Worm (Caenorhabditis elegans): ENCODE data around the gene K12H4.7.

Gene K12H4.7

DNA sequence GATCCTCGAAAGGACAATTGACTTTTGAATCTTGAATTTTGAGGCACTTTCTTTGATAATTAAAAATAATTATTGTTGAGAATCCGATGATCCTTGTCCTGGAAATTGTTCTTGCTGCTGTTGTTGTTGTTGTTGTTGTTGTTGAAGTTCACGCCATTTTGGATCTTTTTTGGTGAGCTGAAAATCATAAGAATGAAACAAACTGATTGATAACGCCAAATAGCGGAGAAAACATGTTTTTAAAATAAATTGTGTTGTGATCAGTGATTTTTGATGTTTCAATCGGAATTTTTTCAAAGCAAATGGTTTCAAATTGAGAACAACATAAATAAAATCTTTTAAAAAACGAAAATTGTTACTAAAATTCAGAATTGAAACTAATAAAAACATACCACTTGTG lies 33.8 kb downstream of the K12H4.7 start:
- TF ChIP-seq fos-1 (tag; optimal IDR thresholded peaks at IDR 0.05) = no peak
- no peak for TF ChIP-seq nhr-28 (tag; optimal IDR thresholded peaks at IDR 0.05)
- TF ChIP-seq fkh-10 (GFP tag; optimal IDR thresholded peaks at IDR 0.05) = no peak
- no peak for TF ChIP-seq fkh-2 (tag; optimal IDR thresholded peaks at IDR 0.05)
- no peak for TF ChIP-seq nhr-237 (tag; optimal IDR thresholded peaks at IDR 0.05)
- no peak for TF ChIP-seq R02D3.7 (tag; optimal IDR thresholded peaks at IDR 0.05)
- TF ChIP-seq daf-12 (tag; optimal IDR thresholded peaks at IDR 0.05) = no peak

ce11 chrIII:8016438-8016837 lies 34.4 kb downstream of the K12H4.7 start, which contains the start of gene F44B9.5:
F44B9.5 (minus strand) TSS chrIII:8016538.
- TF ChIP-seq fkh-10 (GFP tag; optimal IDR thresholded peaks at IDR 0.05) = no peak
- TF ChIP-seq aly-2 (tag; optimal IDR thresholded peaks at IDR 0.05) = no peak
- TF ChIP-seq mml-1 (tag; optimal IDR thresholded peaks at IDR 0.05) = no peak
- no peak for TF ChIP-seq lin-15B (tag; optimal IDR thresholded peaks at IDR 0.05)
- no peak for TF ChIP-seq ceh-16 (tag; optimal IDR thresholded peaks at IDR 0.05)
- no peak for TF ChIP-seq sea-2 (GFP tag; optimal IDR thresholded peaks at IDR 0.05)
- no peak for TF ChIP-seq egl-5 (tag; optimal IDR thresholded peaks at IDR 0.05)
- no peak for TF ChIP-seq fkh-2 (tag; optimal IDR thresholded peaks at IDR 0.05)
- no peak for TF ChIP-seq hmg-11 (tag; optimal IDR thresholded peaks at IDR 0.05)
- TF ChIP-seq eor-1 (tag; optimal IDR thresholded peaks at IDR 0.05) = no peak

- no peak for TF ChIP-seq lin-15B (tag; optimal IDR thresholded peaks at IDR 0.05)
- TF ChIP-seq nhr-23 (tag; optimal IDR thresholded peaks at IDR 0.05) = no peak
- no peak for TF ChIP-seq nhr-12 (tag; optimal IDR thresholded peaks at IDR 0.05)
- no peak for TF ChIP-seq fkh-10 (GFP tag; optimal IDR thresholded peaks at IDR 0.05)
- TF ChIP-seq fkh-2 (tag; optimal IDR thresholded peaks at IDR 0.05) = no peak
- TF ChIP-seq snpc-4 (tag; optimal IDR thresholded peaks at IDR 0.05) = no peak
- TF ChIP-seq zag-1 (tag; optimal IDR thresholded peaks at IDR 0.05) = no peak
- TF ChIP-seq hmg-11 (tag; optimal IDR thresholded peaks at IDR 0.05) = no peak
- TF ChIP-seq nhr-25 (tag; optimal IDR thresholded peaks at IDR 0.05) = no peak
- no peak for TF ChIP-seq mml-1 (tag; optimal IDR thresholded peaks at IDR 0.05)
- no peak for TF ChIP-seq nhr-43 (tag; optimal IDR thresholded peaks at IDR 0.05; ENCODE audit: poor library complexity, severe bottlenecking)
- TF ChIP-seq fos-1 (tag; optimal IDR thresholded peaks at IDR 0.05) = no peak
- TF ChIP-seq ZK546.5 (tag; optimal IDR thresholded peaks at IDR 0.05) = no peak
- TF ChIP-seq nhr-11 (tag; optimal IDR thresholded peaks at IDR 0.05) = no peak
- no peak for TF ChIP-seq elt-2 (tag; optimal IDR thresholded peaks at IDR 0.05)
- no peak for TF ChIP-seq ceh-28 (tag; optimal IDR thresholded peaks at IDR 0.05)
- no peak for TF ChIP-seq lsy-12 (tag; optimal IDR thresholded peaks at IDR 0.05)
- TF ChIP-seq unc-39 (tag; optimal IDR thresholded peaks at IDR 0.05) = no peak
- no peak for TF ChIP-seq mdl-1 (tag; optimal IDR thresholded peaks at IDR 0.05)
- no peak for TF ChIP-seq ztf-11 (tag; optimal IDR thresholded peaks at IDR 0.05)
Measured at ce11 chrIII:8013582-8013981, 37.3 kb downstream of the K12H4.7 start.

DNA sequence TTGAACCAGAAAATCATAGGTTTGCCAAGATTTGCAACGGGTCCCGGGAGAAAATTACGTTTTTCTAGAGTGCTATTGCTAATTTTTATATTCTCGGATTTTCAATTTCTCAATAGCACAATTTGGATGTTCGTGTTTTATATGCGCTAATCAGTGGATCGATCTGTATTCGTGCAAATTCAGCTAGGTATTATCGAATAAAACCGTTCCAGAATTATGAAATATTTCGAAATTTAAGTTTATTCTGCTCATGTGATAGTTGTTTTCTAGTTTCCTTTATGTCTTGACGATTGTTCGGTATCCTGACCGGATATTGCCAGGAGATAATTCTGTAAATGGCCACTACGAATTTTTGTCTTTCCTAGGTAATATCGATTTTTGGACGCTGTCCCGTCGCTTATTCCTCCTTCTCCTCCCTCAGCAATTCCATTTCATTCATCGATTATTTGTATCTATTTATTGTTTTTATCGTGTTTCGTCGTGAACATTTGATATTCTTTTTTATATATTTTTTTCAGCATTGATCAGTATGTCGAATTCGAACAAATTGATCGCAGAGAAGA lies 40.5 kb downstream of the K12H4.7 start, which contains the start of gene cit-1.2:
Gene cit-1.2 (plus strand): TSS at position 513 of the 563 bp plus-strand sequence.
- TF ChIP-seq unc-39 (tag; optimal IDR thresholded peaks at IDR 0.05) = no peak
- no peak for TF ChIP-seq mdl-1 (tag; optimal IDR thresholded peaks at IDR 0.05)
- no peak for TF ChIP-seq mml-1 (tag; optimal IDR thresholded peaks at IDR 0.05)
- no peak for TF ChIP-seq hmg-11 (tag; optimal IDR thresholded peaks at IDR 0.05)
- TF ChIP-seq aly-2 (tag; optimal IDR thresholded peaks at IDR 0.05) = no peak
- no peak for TF ChIP-seq nhr-12 (tag; optimal IDR thresholded peaks at IDR 0.05)
- no peak for TF ChIP-seq R02D3.7 (tag; optimal IDR thresholded peaks at IDR 0.05)
- TF ChIP-seq nfya-1 (tag; optimal IDR thresholded peaks at IDR 0.05; ENCODE audit: insufficient read depth) = no peak
- TF ChIP-seq ceh-16 (tag; optimal IDR thresholded peaks at IDR 0.05) = no peak
- TF ChIP-seq fos-1 (tag; optimal IDR thresholded peaks at IDR 0.05) = no peak
- TF ChIP-seq lin-15B (tag; optimal IDR thresholded peaks at IDR 0.05) = no peak
- TF ChIP-seq egl-27 (tag; optimal IDR thresholded peaks at IDR 0.05) = no peak

DNA sequence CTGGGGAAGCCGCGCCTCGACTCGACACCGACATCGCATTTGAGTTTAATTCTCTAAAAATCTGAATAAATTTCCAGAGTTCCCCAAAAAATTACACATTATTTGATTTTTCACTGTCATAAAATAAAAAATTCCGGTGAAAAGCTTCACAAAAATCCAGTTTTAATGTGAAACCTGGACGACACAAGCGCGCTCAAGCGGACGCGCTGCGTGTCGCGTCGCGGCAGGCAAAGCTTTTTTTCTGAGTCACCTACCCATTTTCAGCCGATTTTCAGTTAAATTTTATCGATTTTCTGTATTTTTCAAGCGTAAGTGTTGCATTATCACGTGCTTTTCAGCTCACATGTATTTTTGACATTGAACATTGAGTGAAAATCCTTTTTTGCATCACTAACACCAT lies 41.1 kb downstream of the K12H4.7 start, which contains the start of gene cit-1.1:
Gene cit-1.1 (minus strand): TSS at position 53 of the 400 bp plus-strand sequence.
- TF ChIP-seq elt-3 (tag; optimal IDR thresholded peaks at IDR 0.05) = no peak
- peak; percentile 37 for TF ChIP-seq egl-5 (tag; optimal IDR thresholded peaks at IDR 0.05)
- TF ChIP-seq nfya-1 (tag; optimal IDR thresholded peaks at IDR 0.05; ENCODE audit: insufficient read depth) = peak; percentile 46
- peak; percentile 11 for TF ChIP-seq pha-4 (tag; optimal IDR thresholded peaks at IDR 0.05)
- TF ChIP-seq hmg-11 (tag; optimal IDR thresholded peaks at IDR 0.05) = peak; percentile 36
- TF ChIP-seq egl-27 (tag; optimal IDR thresholded peaks at IDR 0.05) = no peak
- no peak for TF ChIP-seq nhr-77 (tag; optimal IDR thresholded peaks at IDR 0.05)
- TF ChIP-seq R02D3.7 (tag; optimal IDR thresholded peaks at IDR 0.05) = no peak
- no peak for TF ChIP-seq elt-1 (tag; optimal IDR thresholded peaks at IDR 0.05)
- no peak for TF ChIP-seq tbx-2 (tag; optimal IDR thresholded peaks at IDR 0.05)
- peak; percentile 19 for TF ChIP-seq elt-2 (tag; optimal IDR thresholded peaks at IDR 0.05)
- TF ChIP-seq lin-15B (tag; optimal IDR thresholded peaks at IDR 0.05) = peak; percentile 60
- no peak for TF ChIP-seq unc-62 (GFP tag; optimal IDR thresholded peaks at IDR 0.05)
- peak; percentile 59 for TF ChIP-seq lin-39 (tag; optimal IDR thresholded peaks at IDR 0.05)
